Worm (Caenorhabditis elegans) whole organism, early embryonic: ENCODE results near the gene cst-2.

Experiments used
- B0310.2 ChIP-seq: sonication (generic microtip); optimal IDR thresholded peaks from 2 replicates; lab custom pipeline; 2016; ENCODE audit warnings: mild to moderate bottlenecking, missing genetic modification characterization, missing compliant biosample characterization
- F13C5.2 ChIP-seq: sonication (generic microtip); optimal IDR thresholded peaks from 2 replicates; lab custom pipeline; 2017; ENCODE audit warnings: mild to moderate bottlenecking, missing genetic modification characterization, inconsistent platforms, missing compliant biosample characterization
- aly-1 ChIP-seq: sonication (generic microtip); optimal IDR thresholded peaks from 2 replicates; lab custom pipeline; 2016; ENCODE audit warnings: missing genetic modification characterization, missing compliant biosample characterization
- ama-1 ChIP-seq: fragments of 150-350 bp; optimal IDR thresholded peaks from 2 replicates; lab custom pipeline; 2014
- ceh-13 ChIP-seq: fragments of 200-800 bp; sonication (Bioruptor generic); optimal IDR thresholded peaks from 2 replicates; lab custom pipeline; 2018; ENCODE audit warnings: mild to moderate bottlenecking, missing genetic modification characterization, missing compliant biosample characterization
- ceh-36 ChIP-seq: sonication (generic microtip); optimal IDR thresholded peaks from 2 replicates; lab custom pipeline; 2016; ENCODE audit warnings: missing genetic modification characterization, inconsistent platforms, missing compliant biosample characterization
- ets-7 ChIP-seq: sonication (generic microtip); optimal IDR thresholded peaks from 2 replicates; lab custom pipeline; 2016; ENCODE audit warnings: missing genotype, missing genetic modification characterization, missing compliant biosample characterization
- flt-1 ChIP-seq: fragments of 200-800 bp; sonication (Bioruptor generic); IDR thresholded peaks from 2 replicates; pipeline ENCODE4 v1.3.6; 2022; ENCODE audit warnings: missing genetic modification characterization, missing compliant biosample characterization
- hmbx-1 ChIP-seq: sonication (generic microtip); optimal IDR thresholded peaks from 2 replicates; lab custom pipeline; 2016; ENCODE audit warnings: mild to moderate bottlenecking, missing genetic modification characterization, missing compliant biosample characterization
- hmg-4 ChIP-seq: fragments of 200-800 bp; sonication (Bioruptor generic); optimal IDR thresholded peaks from 2 replicates; lab custom pipeline; 2018; ENCODE audit warnings: mild to moderate bottlenecking, missing genetic modification characterization, missing compliant biosample characterization
- hnd-1 ChIP-seq: sonication (generic microtip); optimal IDR thresholded peaks from 2 replicates; lab custom pipeline; 2016; ENCODE audit warnings: missing genetic modification characterization, missing compliant biosample characterization
- pes-1 ChIP-seq: fragments of 200-800 bp; sonication (Bioruptor generic); IDR thresholded peaks from 2 replicates; pipeline ENCODE4 v1.3.6; 2022; ENCODE audit warnings: missing genetic modification reagents, missing genetic modification characterization, missing compliant biosample characterization
- scrt-1 ChIP-seq: fragments of 200-800 bp; sonication (Bioruptor generic); IDR thresholded peaks from 2 replicates; pipeline ENCODE4 v1.3.6; 2022; ENCODE audit warnings: missing genetic modification characterization, missing compliant biosample characterization
- sea-1 ChIP-seq: fragments of 200-800 bp; sonication (Bioruptor generic); conservative IDR thresholded peaks from 2 replicates; pipeline ENCODE4 v1.3.6; 2022; ENCODE audit warnings: missing genetic modification characterization, missing compliant biosample characterization
- tbx-11 ChIP-seq: fragments of 200-800 bp; sonication (Bioruptor generic); IDR thresholded peaks from 2 replicates; pipeline ENCODE4 v1.3.6; 2022; ENCODE audit warnings: missing genetic modification characterization, missing compliant biosample characterization
- tbx-37 ChIP-seq: fragments of 200-800 bp; sonication (Bioruptor generic); conservative IDR thresholded peaks from 2 replicates; pipeline ENCODE4 v1.3.6; 2022; ENCODE audit warnings: missing genetic modification reagents, missing genetic modification characterization, missing compliant biosample characterization
- tra-4 ChIP-seq: sonication (generic microtip); optimal IDR thresholded peaks from 2 replicates; lab custom pipeline; 2017; ENCODE audit warnings: missing genetic modification characterization, missing compliant biosample characterization

Gene cst-2

DNA sequence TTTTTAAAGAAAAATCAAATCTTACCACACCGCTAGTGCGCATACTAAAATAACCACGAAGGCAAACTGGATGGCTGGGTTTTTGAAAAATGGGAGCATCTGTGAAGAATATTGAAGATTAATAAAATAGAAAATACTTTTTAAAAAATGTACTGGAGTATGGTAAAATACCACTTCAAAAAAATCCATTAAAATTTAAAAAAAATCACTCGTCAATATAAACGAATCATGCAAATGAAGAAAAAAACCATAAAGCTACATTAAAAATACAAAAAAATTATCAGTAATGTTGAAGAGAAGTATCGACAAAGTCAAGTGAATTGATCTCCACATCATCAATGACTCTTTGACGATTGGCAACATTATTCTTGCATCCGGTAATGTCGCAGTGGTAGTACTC, 34.9 kb upstream of the cst-2 start, which contains the start of gene R160.5:
TSS of gene R160.5 (minus strand) at position 101 of the 400 bp plus-strand sequence.
- no peak for TF ChIP-seq tra-4 (tag; lab: Kevin White, UChicago)
- TF ChIP-seq scrt-1: no peak
- TF ChIP-seq tbx-37 (GFP tag; lab: Robert Waterston, UW): no peak
- TF ChIP-seq F13C5.2: no peak

DNA sequence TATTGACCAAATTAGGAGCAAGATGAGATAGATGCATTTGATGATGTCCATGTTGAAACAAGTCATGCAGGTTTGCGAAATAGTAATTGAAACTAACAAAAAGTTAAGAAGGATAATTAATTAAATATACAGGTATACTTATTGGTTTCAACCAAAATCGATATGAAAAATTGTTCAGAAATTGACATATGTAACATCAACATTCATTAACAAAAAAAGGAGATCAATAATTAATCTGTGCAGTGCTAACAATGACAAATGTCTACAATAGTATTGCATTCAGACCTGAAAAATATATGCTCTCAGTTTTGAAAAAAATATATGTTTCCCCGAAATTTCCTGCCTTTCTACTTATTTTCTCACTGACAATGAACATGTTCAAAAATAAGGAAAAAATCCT, 33.0 kb upstream of the cst-2 start, which contains the start of gene R160.4:
TSS of gene R160.4 (minus strand) at position 101 of the 400 bp plus-strand sequence.
- no peak for TF ChIP-seq hmg-4 (GFP tag; lab: Kevin White, UChicago)
- no peak for TF ChIP-seq F13C5.2
- no peak for TF ChIP-seq hnd-1 (tag; lab: Kevin White, UChicago)
- TF ChIP-seq ets-7 (tag; lab: Kevin White, UChicago): no peak
- no peak for TF ChIP-seq tra-4 (tag; lab: Kevin White, UChicago)
- TF ChIP-seq sea-1 (GFP tag; lab: Robert Waterston, UW): no peak
- TF ChIP-seq ceh-36: no peak

DNA sequence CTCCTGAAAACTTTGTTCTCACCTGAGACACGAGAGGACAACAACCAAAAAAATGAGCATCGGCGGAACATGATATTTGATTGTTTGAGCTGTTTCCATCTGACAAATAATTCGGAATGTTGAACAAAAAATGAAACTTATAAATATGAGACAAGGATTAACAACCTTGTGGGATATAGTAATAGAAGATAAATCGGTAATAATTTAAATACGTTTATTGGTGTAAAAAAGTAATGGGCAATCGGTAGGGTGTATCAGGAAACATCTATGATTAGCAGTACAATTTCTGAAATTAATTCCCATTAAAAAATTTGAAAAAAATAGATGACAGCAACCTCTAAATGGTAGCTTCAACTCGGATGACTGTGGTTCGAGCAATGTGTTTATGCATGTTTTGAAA, 31.6 kb upstream of the cst-2 start, which contains the start of gene R160.10:
TSS of gene R160.10 (minus strand) at position 101 of the 400 bp plus-strand sequence.
- TF ChIP-seq B0310.2 (tag; lab: Kevin White, UChicago): no peak
- TF ChIP-seq hmbx-1 (tag; lab: Kevin White, UChicago): no peak
- TF ChIP-seq flt-1 (GFP tag; lab: Robert Waterston, UW): no peak
- TF ChIP-seq ets-7 (tag; lab: Kevin White, UChicago): no peak

DNA sequence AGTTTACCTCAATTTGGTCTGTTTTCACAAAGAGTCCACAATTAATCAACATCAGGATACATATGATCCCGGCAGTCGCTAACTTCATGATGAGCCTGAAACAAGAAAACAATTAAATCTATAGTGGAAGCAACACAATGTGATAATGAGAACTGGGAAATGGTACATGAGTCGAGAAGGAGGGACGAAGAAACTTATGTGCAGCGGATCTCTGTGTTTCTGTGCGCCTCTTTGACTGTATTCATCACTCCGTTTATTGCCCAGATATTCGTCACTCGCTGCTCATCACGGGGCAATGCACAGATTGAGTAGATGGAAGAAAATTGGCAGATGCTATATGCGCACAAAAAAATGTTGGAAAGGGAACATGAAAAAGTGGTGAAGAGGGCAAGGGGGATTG, 30.4 kb upstream of the cst-2 start, which contains the start of gene R160.3:
TSS of gene R160.3 (minus strand) at position 101 of the 400 bp plus-strand sequence.
- TF ChIP-seq pes-1 (GFP tag; lab: Robert Waterston, UW) (no peak), hmg-4 (GFP tag; lab: Kevin White, UChicago) (no peak), aly-1 (tag; lab: Kevin White, UChicago) (no peak), sea-1 (GFP tag; lab: Robert Waterston, UW) (no peak), hmbx-1 (tag; lab: Kevin White, UChicago) (no peak), tbx-37 (GFP tag; lab: Robert Waterston, UW) (no peak), hnd-1 (tag; lab: Kevin White, UChicago) (no peak), tra-4 (tag; lab: Kevin White, UChicago) (no peak), scrt-1 (no peak), F13C5.2 (no peak)

DNA sequence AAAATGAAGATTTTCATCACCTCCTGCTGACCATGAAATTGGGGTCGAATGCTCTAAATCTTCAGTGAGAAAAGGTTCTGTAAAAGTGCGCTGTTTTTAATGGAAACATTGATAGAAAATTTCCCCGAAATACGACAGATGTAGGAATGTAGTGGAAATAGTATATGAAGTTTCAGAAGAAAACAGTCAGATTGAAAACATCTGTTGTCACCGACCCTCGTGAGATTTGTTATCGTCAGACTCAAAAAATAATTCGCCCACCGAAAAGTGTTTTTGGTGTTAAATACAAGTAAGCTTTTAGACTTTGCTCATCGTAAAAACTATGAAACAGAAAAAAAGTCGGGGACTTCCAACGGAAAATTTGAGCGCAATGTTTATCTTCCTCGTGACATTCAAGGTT, 29.0 kb upstream of the cst-2 start, which contains the start of gene F14H12.8:
TSS of gene F14H12.8 (minus strand) at position 101 of the 400 bp plus-strand sequence.
- TF ChIP-seq hmbx-1 (tag; lab: Kevin White, UChicago): no peak
- no peak for TF ChIP-seq ama-1
- no peak for TF ChIP-seq hnd-1 (tag; lab: Kevin White, UChicago)
- no peak for TF ChIP-seq sea-1 (GFP tag; lab: Robert Waterston, UW)
- no peak for TF ChIP-seq aly-1 (tag; lab: Kevin White, UChicago)
- TF ChIP-seq hmg-4 (GFP tag; lab: Kevin White, UChicago): no peak
- TF ChIP-seq pes-1 (GFP tag; lab: Robert Waterston, UW): no peak
- no peak for TF ChIP-seq ceh-13
- no peak for TF ChIP-seq B0310.2 (tag; lab: Kevin White, UChicago)
- no peak for TF ChIP-seq tbx-37 (GFP tag; lab: Robert Waterston, UW)
- TF ChIP-seq flt-1 (GFP tag; lab: Robert Waterston, UW): no peak
- TF ChIP-seq ceh-36: no peak
- no peak for TF ChIP-seq tbx-11
- TF ChIP-seq tra-4 (tag; lab: Kevin White, UChicago): no peak
- TF ChIP-seq ets-7 (tag; lab: Kevin White, UChicago): no peak
- no peak for TF ChIP-seq F13C5.2
- no peak for TF ChIP-seq scrt-1

DNA sequence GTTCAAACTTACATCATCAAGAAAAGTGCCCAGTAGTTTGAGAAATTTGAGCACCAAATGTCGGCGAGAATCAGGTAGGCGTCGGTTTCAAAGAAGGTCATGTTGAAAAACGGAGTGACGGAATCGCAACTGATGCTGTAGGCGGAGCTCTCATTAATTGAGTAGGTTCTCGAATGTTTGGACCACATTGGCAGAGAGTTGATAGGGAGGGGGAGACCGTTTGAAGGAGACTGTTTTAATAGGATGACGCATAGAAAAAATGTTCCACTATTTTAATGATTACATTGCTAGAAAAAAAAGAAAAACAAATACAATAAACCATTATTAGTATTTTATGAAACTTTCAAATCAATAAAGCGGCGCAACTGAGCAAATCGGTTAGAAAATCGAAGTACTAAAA, 27.4 kb upstream of the cst-2 start, which contains the start of gene F14H12.17:
TSS of gene F14H12.17 (minus strand) at position 101 of the 400 bp plus-strand sequence.
- no peak for TF ChIP-seq B0310.2 (tag; lab: Kevin White, UChicago)
- no peak for TF ChIP-seq flt-1 (GFP tag; lab: Robert Waterston, UW)
- TF ChIP-seq tbx-37 (GFP tag; lab: Robert Waterston, UW): no peak
- no peak for TF ChIP-seq hmg-4 (GFP tag; lab: Kevin White, UChicago)
- no peak for TF ChIP-seq sea-1 (GFP tag; lab: Robert Waterston, UW)
- no peak for TF ChIP-seq ama-1
- TF ChIP-seq pes-1 (GFP tag; lab: Robert Waterston, UW): no peak
- TF ChIP-seq scrt-1: no peak
- TF ChIP-seq tra-4 (tag; lab: Kevin White, UChicago): no peak
- no peak for TF ChIP-seq hnd-1 (tag; lab: Kevin White, UChicago)
- TF ChIP-seq ceh-36: no peak
- no peak for TF ChIP-seq aly-1 (tag; lab: Kevin White, UChicago)
- no peak for TF ChIP-seq tbx-11
- TF ChIP-seq F13C5.2: no peak

DNA sequence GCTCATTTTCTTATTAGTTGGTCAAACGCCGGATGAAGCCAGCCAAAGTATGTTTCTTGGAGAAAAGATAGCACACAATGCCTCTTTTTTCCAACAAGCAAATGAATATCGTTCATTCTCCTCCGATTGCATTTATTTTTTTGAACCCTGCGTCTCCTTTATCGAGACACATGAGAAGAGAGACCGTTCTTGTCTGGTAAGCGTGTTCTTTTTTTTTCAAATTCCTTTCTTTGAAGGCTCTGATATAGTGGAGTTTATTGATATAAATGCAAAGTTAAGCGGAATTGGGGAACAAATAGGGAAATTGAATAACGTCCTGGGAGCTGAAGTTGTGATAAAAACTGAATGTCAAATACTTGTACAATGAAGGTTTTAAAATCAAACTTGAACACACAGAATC, 26.7 kb upstream of the cst-2 start, which contains the start of gene F14H12.7:
TSS of gene F14H12.7 (minus strand) at position 101 of the 400 bp plus-strand sequence.
- no peak for TF ChIP-seq hnd-1 (tag; lab: Kevin White, UChicago)
- no peak for TF ChIP-seq hmbx-1 (tag; lab: Kevin White, UChicago)
- no peak for TF ChIP-seq tbx-11
- no peak for TF ChIP-seq scrt-1
- no peak for TF ChIP-seq B0310.2 (tag; lab: Kevin White, UChicago)
- TF ChIP-seq flt-1 (GFP tag; lab: Robert Waterston, UW): no peak
- TF ChIP-seq ceh-13: no peak
- TF ChIP-seq tra-4 (tag; lab: Kevin White, UChicago): no peak
- no peak for TF ChIP-seq F13C5.2
- no peak for TF ChIP-seq tbx-37 (GFP tag; lab: Robert Waterston, UW)
- no peak for TF ChIP-seq hmg-4 (GFP tag; lab: Kevin White, UChicago)
- no peak for TF ChIP-seq aly-1 (tag; lab: Kevin White, UChicago)
- no peak for TF ChIP-seq pes-1 (GFP tag; lab: Robert Waterston, UW)
- TF ChIP-seq ceh-36: no peak
- no peak for TF ChIP-seq ama-1
- TF ChIP-seq sea-1 (GFP tag; lab: Robert Waterston, UW): no peak
- TF ChIP-seq ets-7 (tag; lab: Kevin White, UChicago): no peak
